Fruit fly (Drosophila melanogaster) whole organism, adult: ENCODE data around the gene CG7115.

Experiments used
- CG12768 ChIP-seq: fragments of 200-800 bp; sonication (Bioruptor generic); optimal IDR thresholded peaks from 2 replicates; lab custom pipeline; 2017; ENCODE audit warnings: missing biosample characterization, missing genetic modification characterization, mild to moderate bottlenecking, moderate library complexity, missing genetic modification reagents
- CG14711 ChIP-seq: fragments of 200-800 bp; sonication (Bioruptor generic); optimal IDR thresholded peaks from 2 replicates; lab custom pipeline; 2018; ENCODE audit warnings: missing biosample characterization, mild to moderate bottlenecking, missing genetic modification characterization, moderate library complexity
- Clk ChIP-seq: fragments of 200-800 bp; sonication (Bioruptor generic); optimal IDR thresholded peaks from 2 replicates; lab custom pipeline; 2017; ENCODE audit warnings: missing biosample characterization, missing genetic modification characterization
- Crg-1 ChIP-seq: fragments of 200-800 bp; sonication (Bioruptor generic); optimal IDR thresholded peaks from 2 replicates; lab custom pipeline; 2016; ENCODE audit warnings: missing biosample characterization, missing genetic modification characterization
- bab1 ChIP-seq: fragments of 200-800 bp; sonication (Bioruptor generic); optimal IDR thresholded peaks from 3 replicates; lab custom pipeline; 2019; ENCODE audit warnings: missing biosample characterization, mild to moderate bottlenecking, missing genetic modification characterization, moderate library complexity
- cic ChIP-seq: fragments of 200-800 bp; sonication (Bioruptor generic); optimal IDR thresholded peaks from 2 replicates; lab custom pipeline; 2017; ENCODE audit warnings: missing biosample characterization, mild to moderate bottlenecking, missing genetic modification characterization, moderate library complexity
- ovo ChIP-seq: fragments of 200-800 bp; sonication (Bioruptor generic); optimal IDR thresholded peaks from 2 replicates; lab custom pipeline; 2016; ENCODE audit warnings: missing biosample characterization, missing genetic modification characterization
- pad ChIP-seq: fragments of 200-800 bp; sonication (Bioruptor generic); optimal IDR thresholded peaks from 3 replicates; lab custom pipeline; 2017; ENCODE audit warnings: missing biosample characterization, missing genetic modification characterization, mild to moderate bottlenecking, moderate library complexity, missing genetic modification reagents

- no peak for TF ChIP-seq ovo (GFP tag; lab: Kevin White, UChicago)
- no peak for TF ChIP-seq CG14711
- TF ChIP-seq CG12768: no peak
- TF ChIP-seq bab1: no peak
- no peak for TF ChIP-seq Crg-1 (GFP tag; lab: Kevin White, UChicago)
- TF ChIP-seq cic: no peak
- TF ChIP-seq Clk (GFP tag; lab: Kevin White, UChicago): no peak
- no peak for TF ChIP-seq pad (GFP tag; lab: Kevin White, UChicago)
Observed at dm6 chr2L:7788952-7789466, 31.9 kb upstream of the CG7115 start.
